Worm (Caenorhabditis elegans) whole organism, mixed stage, embryonic: ENCODE measurements around the gene nmy-3.

ENCODE experiments used
- blmp-1 ChIP-seq: fragments of 150-350 bp; optimal IDR thresholded peaks from 2 replicates; lab custom pipeline; 2014; ENCODE audit warnings: missing biosample characterization, missing genetic modification characterization
- nhr-12 ChIP-seq: fragments of 150-350 bp; optimal IDR thresholded peaks from 2 replicates; lab custom pipeline; 2014; ENCODE audit warnings: missing biosample characterization, missing genetic modification characterization
- nhr-28 ChIP-seq: fragments of 150-350 bp; optimal IDR thresholded peaks from 2 replicates; lab custom pipeline; 2014; ENCODE audit warnings: missing biosample characterization, missing genetic modification characterization
- snpc-4 ChIP-seq: fragments of 150-350 bp; optimal IDR thresholded peaks from 2 replicates; lab custom pipeline; 2014; ENCODE audit warnings: missing biosample characterization, missing genetic modification characterization
- unc-62 ChIP-seq: fragments of 150-350 bp; optimal IDR thresholded peaks from 2 replicates; lab custom pipeline; 2014; ENCODE audit warnings: missing biosample characterization, missing genetic modification reagents, missing genetic modification characterization

- no peak for TF ChIP-seq unc-62
- no peak for TF ChIP-seq snpc-4 (tag; lab: Kevin White, UChicago)
- TF ChIP-seq blmp-1 (tag; lab: Kevin White, UChicago) = no peak
- TF ChIP-seq nhr-12 (tag; lab: Kevin White, UChicago) = no peak
- no peak for TF ChIP-seq nhr-28 (tag; lab: Kevin White, UChicago)
Measured at ce11 chrIV:9296285-9296684, 22.0 kb downstream of the nmy-3 start, which contains the start of gene F49C12.1.
